Fruit fly (Drosophila melanogaster) whole organism, embryonic: Measurements from ENCODE around the gene Ac76E.

Source experiments
- Atf6 ChIP-seq: fragments of 200-800 bp; sonication (Bioruptor generic); IDR thresholded peaks from 2 replicates; pipeline ENCODE4 v1.3.6; 2022; ENCODE audit warnings: missing biosample characterization, missing genetic modification characterization
- Bgb ChIP-seq: fragments of 200-800 bp; sonication (Bioruptor generic); IDR thresholded peaks from 2 replicates; pipeline ENCODE4 v1.3.6; 2022; ENCODE audit warnings: missing biosample characterization, missing genetic modification characterization; ENCODE audit not compliant: partially characterized antibody
- Blimp-1 ChIP-seq: fragments of 200-800 bp; sonication (Bioruptor generic); optimal IDR thresholded peaks from 3 replicates; lab custom pipeline; 2018; ENCODE audit warnings: missing biosample characterization, missing genetic modification characterization, mild to moderate bottlenecking, moderate library complexity, missing genetic modification reagents
- CG10462 ChIP-seq: fragments of 200-800 bp; sonication (Bioruptor generic); optimal IDR thresholded peaks from 2 replicates; lab custom pipeline; 2016; ENCODE audit warnings: missing biosample characterization, missing genetic modification characterization
- CG10959 ChIP-seq: fragments of 200-800 bp; sonication (Bioruptor generic); IDR thresholded peaks from 2 replicates; pipeline ENCODE4 v1.3.6; 2022; ENCODE audit warnings: missing biosample characterization, missing genetic modification characterization
- CG11247 ChIP-seq: fragments of 200-800 bp; sonication (Bioruptor generic); IDR thresholded peaks from 2 replicates; pipeline ENCODE4 v1.3.6; 2022; ENCODE audit warnings: missing biosample characterization, missing genetic modification characterization
- CG13424 ChIP-seq: fragments of 200-800 bp; sonication (Bioruptor generic); optimal IDR thresholded peaks from 2 replicates; lab custom pipeline; 2019; ENCODE audit warnings: missing biosample characterization, mild to moderate bottlenecking, missing genetic modification characterization, moderate library complexity
- CG14441 ChIP-seq: fragments of 200-800 bp; sonication (Bioruptor generic); IDR thresholded peaks from 2 replicates; pipeline ENCODE4 v1.3.6; 2022; ENCODE audit warnings: missing biosample characterization, missing genetic modification characterization
- CG16863 ChIP-seq: fragments of 200-800 bp; sonication (Bioruptor generic); optimal IDR thresholded peaks from 3 replicates; lab custom pipeline; 2016; ENCODE audit warnings: missing biosample characterization, missing genetic modification characterization
- CG17359 ChIP-seq: fragments of 200-800 bp; sonication (Bioruptor generic); optimal IDR thresholded peaks from 3 replicates; lab custom pipeline; 2018; ENCODE audit warnings: missing biosample characterization, mild to moderate bottlenecking, missing genetic modification characterization, moderate library complexity
- CG18011 ChIP-seq: fragments of 200-800 bp; sonication (Bioruptor generic); optimal IDR thresholded peaks from 2 replicates; lab custom pipeline; 2017; ENCODE audit warnings: missing biosample characterization, missing genetic modification characterization, mild to moderate bottlenecking, moderate library complexity, missing genotype
- CG18476 ChIP-seq: fragments of 200-800 bp; sonication (Bioruptor generic); optimal IDR thresholded peaks from 2 replicates; lab custom pipeline; 2016; ENCODE audit warnings: missing biosample characterization, mild to moderate bottlenecking, missing genetic modification characterization
- CG3407 ChIP-seq: fragments of 200-800 bp; sonication (Bioruptor generic); optimal IDR thresholded peaks from 2 replicates; lab custom pipeline; 2018; ENCODE audit warnings: missing biosample characterization, mild to moderate bottlenecking, missing genetic modification characterization
- CG3847 ChIP-seq: fragments of 200-800 bp; sonication (Bioruptor generic); IDR thresholded peaks from 2 replicates; pipeline ENCODE4 v1.3.6; 2022; ENCODE audit warnings: missing biosample characterization, missing genetic modification characterization
- CG4360 ChIP-seq: fragments of 200-800 bp; sonication (Bioruptor generic); IDR thresholded peaks from 2 replicates; pipeline ENCODE4 v1.3.6; 2022; ENCODE audit warnings: missing biosample characterization, missing genetic modification characterization
- CG4424 ChIP-seq: fragments of 200-800 bp; sonication (Bioruptor generic); optimal IDR thresholded peaks from 3 replicates; lab custom pipeline; 2016; ENCODE audit warnings: missing biosample characterization, missing genetic modification characterization
- CG4617 ChIP-seq: fragments of 200-800 bp; sonication (Bioruptor generic); optimal IDR thresholded peaks from 3 replicates; lab custom pipeline; 2016; ENCODE audit warnings: missing biosample characterization, missing genetic modification characterization, borderline replicate concordance
- CG6765 ChIP-seq: fragments of 200-800 bp; sonication (Bioruptor generic); optimal IDR thresholded peaks from 3 replicates; lab custom pipeline; 2017; ENCODE audit warnings: missing biosample characterization, mild to moderate bottlenecking, missing genetic modification characterization
- CG8089 ChIP-seq: fragments of 200-800 bp; sonication (Bioruptor generic); optimal IDR thresholded peaks from 3 replicates; lab custom pipeline; 2016; ENCODE audit warnings: missing biosample characterization, missing genetic modification characterization
- Doc3 ChIP-seq: fragments of 200-800 bp; sonication (Bioruptor generic); IDR thresholded peaks from 3 replicates; pipeline ENCODE4 v1.3.6; 2022; ENCODE audit warnings: missing biosample characterization, missing genetic modification characterization; ENCODE audit not compliant: partially characterized antibody
- Eip74EF ChIP-seq, 2 experiments: fragments of 200-800 bp in 1 of 2; fragments of >200 bp in 1 of 2; sonication (Bioruptor generic) in 1 of 2; optimal IDR thresholded peaks; 2 replicates each; lab custom pipeline; 2017 to 2019; ENCODE audit warnings: missing biosample characterization in 2 of 2, missing genetic modification characterization in 2 of 2, mild to moderate bottlenecking in 1 of 2, moderate library complexity in 1 of 2
- HmgD ChIP-seq: fragments of 200-800 bp; sonication (Bioruptor generic); optimal IDR thresholded peaks from 3 replicates; lab custom pipeline; 2016; ENCODE audit warnings: missing biosample characterization, missing genetic modification characterization
- Hr51 ChIP-seq, 2 experiments: fragments of 200-800 bp; sonication (Bioruptor generic); optimal IDR thresholded peaks; 2 replicates in 1 of 2; 3 replicates in 1 of 2; lab custom pipeline; 2016 to 2018; ENCODE audit warnings: missing biosample characterization in 2 of 2, missing genetic modification characterization in 2 of 2, mild to moderate bottlenecking in 1 of 2, moderate library complexity in 1 of 2
- MBD-R2 ChIP-seq: fragments of 200-800 bp; sonication (Bioruptor generic); IDR thresholded peaks from 2 replicates; pipeline ENCODE4 v1.3.6; 2022; ENCODE audit warnings: missing biosample characterization, missing genetic modification characterization
- MESR4 ChIP-seq: fragments of 200-800 bp; sonication (Bioruptor generic); optimal IDR thresholded peaks from 2 replicates; lab custom pipeline; 2018; ENCODE audit warnings: missing biosample characterization, mild to moderate bottlenecking, missing genetic modification characterization, moderate library complexity
- NC2β ChIP-seq: fragments of 200-800 bp; sonication (Bioruptor generic); optimal IDR thresholded peaks from 2 replicates; lab custom pipeline; 2016; ENCODE audit warnings: missing biosample characterization, missing genetic modification characterization
- Oli ChIP-seq: fragments of 200-800 bp; sonication (Bioruptor generic); optimal IDR thresholded peaks from 2 replicates; lab custom pipeline; 2018; ENCODE audit warnings: missing biosample characterization, mild to moderate bottlenecking, missing genetic modification characterization, moderate library complexity
- Taf1 ChIP-seq: fragments of 200-800 bp; sonication (Bioruptor generic); IDR thresholded peaks from 2 replicates; pipeline ENCODE4 v1.3.6; 2022; ENCODE audit warnings: missing biosample characterization, missing genetic modification characterization
- bbx ChIP-seq: fragments of 200-800 bp; sonication (Bioruptor generic); IDR thresholded peaks from 2 replicates; pipeline ENCODE4 v1.3.6; 2022; ENCODE audit warnings: missing biosample characterization, missing genetic modification characterization; ENCODE audit not compliant: partially characterized antibody
- chinmo ChIP-seq: fragments of 200-800 bp; sonication (Bioruptor generic); IDR thresholded peaks from 4 replicates; pipeline ENCODE4 v1.3.6; 2022; ENCODE audit warnings: missing biosample characterization, missing genetic modification characterization; ENCODE audit not compliant: partially characterized antibody
- corto ChIP-seq: fragments of 200-800 bp; sonication (Bioruptor generic); optimal IDR thresholded peaks from 2 replicates; lab custom pipeline; 2016; ENCODE audit warnings: missing biosample characterization, mild to moderate bottlenecking, missing genetic modification characterization, moderate library complexity
- croc ChIP-seq: fragments of 200-800 bp; sonication (Bioruptor generic); conservative IDR thresholded peaks from 3 replicates; pipeline ENCODE4 v1.3.6; 2022; ENCODE audit warnings: missing biosample characterization, missing genetic modification characterization
- crol ChIP-seq: fragments of 200-800 bp; sonication (Bioruptor generic); IDR thresholded peaks from 2 replicates; pipeline ENCODE4 v1.3.6; 2022; ENCODE audit warnings: missing biosample characterization, missing genetic modification characterization
- da ChIP-seq: fragments of 200-800 bp; sonication (Bioruptor generic); optimal IDR thresholded peaks from 2 replicates; lab custom pipeline; 2016; ENCODE audit warnings: missing biosample characterization, missing genetic modification characterization
- dan ChIP-seq: fragments of 200-800 bp; sonication (Bioruptor generic); IDR thresholded peaks from 2 replicates; pipeline ENCODE4 v1.3.6; 2022; ENCODE audit warnings: missing biosample characterization, missing genetic modification characterization
- dimm ChIP-seq: fragments of 200-800 bp; sonication (Bioruptor generic); IDR thresholded peaks from 2 replicates; pipeline ENCODE4 v1.3.6; 2022; ENCODE audit warnings: missing biosample characterization, missing genetic modification characterization
- dmrt99B ChIP-seq: fragments of 200-800 bp; sonication (Bioruptor generic); optimal IDR thresholded peaks from 2 replicates; lab custom pipeline; 2018; ENCODE audit warnings: missing biosample characterization, mild to moderate bottlenecking, missing genetic modification characterization, moderate library complexity
- dpn ChIP-seq, 2 experiments: fragments of 200-800 bp; sonication (Bioruptor generic); optimal IDR thresholded peaks; 3 replicates each; lab custom pipeline; 2016; ENCODE audit warnings: missing biosample characterization in 2 of 2, missing genetic modification characterization in 2 of 2
- emc ChIP-seq: fragments of 200-800 bp; sonication (Bioruptor generic); optimal IDR thresholded peaks from 2 replicates; lab custom pipeline; 2016; ENCODE audit warnings: missing biosample characterization, missing genetic modification characterization
- fd96Cb ChIP-seq: fragments of 200-800 bp; sonication (Bioruptor generic); optimal IDR thresholded peaks from 2 replicates; lab custom pipeline; 2018; ENCODE audit warnings: missing biosample characterization, mild to moderate bottlenecking, missing genetic modification characterization, moderate library complexity
- ftz-f1 ChIP-seq: fragments of 200-800 bp; sonication (Bioruptor generic); optimal IDR thresholded peaks from 2 replicates; lab custom pipeline; 2016; ENCODE audit warnings: missing biosample characterization, missing genetic modification characterization
- nerfin-2 ChIP-seq: fragments of 200-800 bp; sonication (Bioruptor generic); IDR thresholded peaks from 2 replicates; pipeline ENCODE4 v1.3.6; 2022; ENCODE audit warnings: missing biosample characterization, missing genetic modification characterization; ENCODE audit not compliant: partially characterized antibody
- pan ChIP-seq, 4 experiments: fragments of >200 bp in 3 of 4; fragments of 200-800 bp in 1 of 4; sonication (Bioruptor generic) in 1 of 4; optimal IDR thresholded peaks in 3 of 4; IDR thresholded peaks in 1 of 4; 2 replicates each; pipeline versions ENCODE4 v1.3.6 to Lab custom; 2017 to 2022; ENCODE audit warnings: missing biosample characterization in 2 of 4, missing genetic modification characterization in 2 of 4, mixed read lengths in 1 of 4
- pho ChIP-seq: fragments of 200-800 bp; sonication (Bioruptor generic); optimal IDR thresholded peaks from 2 replicates; lab custom pipeline; 2016; ENCODE audit warnings: missing biosample characterization, missing genetic modification characterization
- phol ChIP-seq: fragments of 200-800 bp; sonication (Bioruptor generic); optimal IDR thresholded peaks from 3 replicates; lab custom pipeline; 2018; ENCODE audit warnings: missing biosample characterization, mild to moderate bottlenecking, missing genetic modification characterization, moderate library complexity
- sob ChIP-seq: fragments of 200-800 bp; sonication (Bioruptor generic); IDR thresholded peaks from 2 replicates; pipeline ENCODE4 v1.3.6; 2022; ENCODE audit warnings: missing biosample characterization, missing genetic modification characterization
- tio ChIP-seq: fragments of 200-800 bp; sonication (Bioruptor generic); optimal IDR thresholded peaks from 2 replicates; lab custom pipeline; 2017; ENCODE audit warnings: missing biosample characterization, missing genetic modification characterization, inconsistent platforms
- toy ChIP-seq: fragments of 200-800 bp; sonication (Bioruptor generic); IDR thresholded peaks from 2 replicates; pipeline ENCODE4 v1.3.6; 2022; ENCODE audit warnings: missing biosample characterization, missing genetic modification characterization
- yki ChIP-seq: fragments of >200 bp; optimal IDR thresholded peaks from 3 replicates; lab custom pipeline; 2018
- zfh2 ChIP-seq: fragments of 200-800 bp; sonication (Bioruptor generic); optimal IDR thresholded peaks from 2 replicates; lab custom pipeline; 2016; ENCODE audit warnings: missing biosample characterization, missing genetic modification characterization

Gene Ac76E

DNA sequence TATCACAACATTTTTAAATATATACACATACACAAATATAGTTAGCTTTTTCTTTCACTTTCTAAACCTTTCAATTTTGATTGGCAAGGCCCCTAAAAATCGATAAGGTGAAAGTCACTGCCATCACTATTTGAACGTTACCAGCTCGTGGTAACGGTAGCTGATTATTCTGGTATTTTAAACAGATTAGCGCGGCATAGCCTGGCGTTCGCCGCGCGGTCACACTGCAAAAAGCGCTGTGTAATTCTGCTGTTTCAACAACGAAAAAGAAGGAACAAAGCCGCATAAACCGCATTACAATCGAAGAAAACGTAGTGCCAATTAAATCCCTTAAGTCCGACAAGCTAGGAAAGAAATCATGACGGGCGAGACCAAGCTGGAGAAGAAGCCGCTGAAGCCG is 24.3 kb upstream of the Ac76E start, which contains the start of gene Rpn1 (continued):
- TF ChIP-seq CG3847 (GFP tag; lab: Robert Waterston, UW) (peak; percentile 43), tio (GFP tag; lab: Kevin White, UChicago) (no peak), CG13424 (no peak), Bgb (peak; percentile 55; the same call in 1 of the 2 replicates), dan (GFP tag; lab: Robert Waterston, UW) (no peak), dpn (GFP tag; optimal IDR thresholded peaks at IDR 0.05; lab: Kevin White, UChicago) (peak; percentile 1 to 30), NC2β (GFP tag; lab: Kevin White, UChicago) (no peak), CG18476 (no peak), pho (GFP tag; lab: Kevin White, UChicago) (no peak), CG3407 (no peak), Taf1 (no peak), zfh2 (GFP tag; lab: Kevin White, UChicago) (no peak), croc (GFP tag; lab: Robert Waterston, UW) (no peak), Blimp-1 (GFP tag; lab: Kevin White, UChicago) (no peak), CG4617 (GFP tag; lab: Kevin White, UChicago) (peak; percentile 92), MESR4 (peak; percentile 87), Hr51 (GFP tag; optimal IDR thresholded peaks at IDR 0.05; lab: Kevin White, UChicago) (no peak), yki (lab: Kevin White, UChicago) (no peak), nerfin-2 (GFP tag; lab: Robert Waterston, UW) (peak; percentile 60), emc (no peak), CG4424 (GFP tag; lab: Kevin White, UChicago) (no peak), Atf6 (no peak), CG6765 (GFP tag; lab: Kevin White, UChicago) (no peak), CG16863 (no peak), phol (tag; lab: Kevin White, UChicago) (peak; percentile 39), CG10462 (GFP tag; lab: Kevin White, UChicago) (no peak), CG10959 (GFP tag; lab: Robert Waterston, UW) (no peak), ftz-f1 (GFP tag; lab: Kevin White, UChicago) (peak; percentile 57), HmgD (GFP tag; lab: Kevin White, UChicago) (peak; percentile 67), MBD-R2 (GFP tag; lab: Robert Waterston, UW) (peak; percentile 91), dmrt99B (tag; lab: Kevin White, UChicago) (no peak), Eip74EF (GFP tag; optimal IDR thresholded peaks at IDR 0.05; lab: Kevin White, UChicago) (no peak), bbx (GFP tag; lab: Robert Waterston, UW) (peak; percentile 49; the same call in 1 of the 2 replicates), fd96Cb (tag; lab: Kevin White, UChicago) (no peak), Oli (tag; lab: Kevin White, UChicago) (no peak), dimm (no peak), CG8089 (no peak), CG11247 (GFP tag; lab: Robert Waterston, UW) (no peak), sob (GFP tag; lab: Robert Waterston, UW) (0 out of 2 replicates have a peak, but pooled peaks have one; percentile 24), Doc3 (no peak), toy (GFP tag; lab: Robert Waterston, UW) (no peak), CG17359 (no peak), da (GFP tag; lab: Kevin White, UChicago) (no peak), crol (no peak), CG4360 (GFP tag; lab: Robert Waterston, UW) (no peak), pan (optimal IDR thresholded peaks at IDR 0.05; lab: Kevin White, UChicago) (no peak), pan (GFP tag; optimal IDR thresholded peaks at IDR 0.05 in 1 of 2, IDR thresholded peaks at IDR 0.05 in 1 of 2) (no peak), CG14441 (GFP tag; lab: Robert Waterston, UW) (no peak), chinmo (GFP tag; lab: Robert Waterston, UW) (no peak), CG18011 (no peak), corto (no peak)
